Worm (Caenorhabditis elegans) whole organism, L1 larva: Measurements from ENCODE around the gene dhhc-1.

ENCODE experiments used
- C16A3.4 ChIP-seq: fragments of 150-350 bp; optimal IDR thresholded peaks from 2 replicates; lab custom pipeline; 2014; ENCODE audit warnings: missing biosample characterization, missing genetic modification characterization
- F16B12.6 ChIP-seq: fragments of 150-350 bp; optimal IDR thresholded peaks from 2 replicates; lab custom pipeline; 2014; ENCODE audit warnings: missing biosample characterization, missing genetic modification characterization
- Y116A8C.19 ChIP-seq: sonication (generic microtip); optimal IDR thresholded peaks from 2 replicates; lab custom pipeline; 2016; ENCODE audit warnings: missing compliant biosample characterization, missing genetic modification characterization, borderline replicate concordance
- aha-1 ChIP-seq: fragments of 150-350 bp; optimal IDR thresholded peaks from 2 replicates; lab custom pipeline; 2014; ENCODE audit warnings: missing biosample characterization, missing genetic modification characterization
- aly-2 ChIP-seq: fragments of 150-350 bp; optimal IDR thresholded peaks from 2 replicates; lab custom pipeline; 2014; ENCODE audit warnings: missing biosample characterization, missing genetic modification characterization
- ceh-82 ChIP-seq, 3 experiments: fragments of 150-350 bp in 1 of 3; sonication (generic microtip) in 2 of 3; optimal IDR thresholded peaks; 2 replicates each; lab custom pipeline; 2014 to 2017; ENCODE audit warnings: missing biosample characterization in 3 of 3, missing genetic modification characterization in 3 of 3
- ceh-88 ChIP-seq: fragments of 200-800 bp; sonication (Bioruptor generic); IDR thresholded peaks from 2 replicates; pipeline ENCODE4 v1.3.6; 2022; ENCODE audit warnings: missing genetic modification characterization, missing compliant biosample characterization
- efl-3 ChIP-seq: fragments of 200-800 bp; sonication (Bioruptor generic); optimal IDR thresholded peaks from 2 replicates; lab custom pipeline; 2018; ENCODE audit warnings: mild to moderate bottlenecking, missing genetic modification characterization, missing compliant biosample characterization
- elt-2 ChIP-seq: sonication (generic microtip); optimal IDR thresholded peaks from 2 replicates; lab custom pipeline; 2016; ENCODE audit warnings: missing genetic modification characterization, mild to moderate bottlenecking, inconsistent platforms, missing compliant biosample characterization, missing genetic modification reagents
- elt-3 ChIP-seq, 6 experiments: fragments of 150-350 bp in 1 of 6; sonication (generic microtip); optimal IDR thresholded peaks; 2 replicates each; lab custom pipeline; 2017 to 2018; ENCODE audit warnings: missing biosample characterization in 6 of 6, missing genetic modification characterization in 6 of 6, inconsistent platforms in 1 of 6
- fkh-8 ChIP-seq: sonication (generic microtip); optimal IDR thresholded peaks from 2 replicates; lab custom pipeline; 2016; ENCODE audit warnings: mild to moderate bottlenecking, missing genetic modification characterization, missing compliant biosample characterization
- grh-1 ChIP-seq: fragments of 200-800 bp; sonication (Bioruptor generic); IDR thresholded peaks from 2 replicates; pipeline ENCODE4 v1.3.6; 2022; ENCODE audit warnings: missing genetic modification reagents, missing genetic modification characterization, missing compliant biosample characterization
- jun-1 ChIP-seq: fragments of 150-350 bp; optimal IDR thresholded peaks from 2 replicates; lab custom pipeline; 2014; ENCODE audit warnings: missing biosample characterization, missing genetic modification reagents, missing genetic modification characterization
- lin-13 ChIP-seq: fragments of 150-350 bp; optimal IDR thresholded peaks from 2 replicates; lab custom pipeline; 2014; ENCODE audit warnings: missing biosample characterization, missing genetic modification reagents, missing genetic modification characterization
- lin-14 ChIP-seq: fragments of 200-800 bp; sonication (Bioruptor generic); optimal IDR thresholded peaks from 2 replicates; lab custom pipeline; 2018; ENCODE audit warnings: mild to moderate bottlenecking, missing genetic modification characterization, moderate library complexity, missing compliant biosample characterization
- lin-35 ChIP-seq, 2 experiments: fragments of 150-350 bp; optimal IDR thresholded peaks; 2 replicates each; lab custom pipeline; 2014; ENCODE audit warnings: missing biosample characterization in 2 of 2, missing genetic modification characterization in 2 of 2, missing genetic modification reagents in 2 of 2
- lsy-2 ChIP-seq, 2 experiments: fragments of 150-350 bp; optimal IDR thresholded peaks; 2 replicates each; lab custom pipeline; 2014; ENCODE audit warnings: missing biosample characterization in 2 of 2, missing genetic modification characterization in 2 of 2
- mep-1 ChIP-seq: fragments of 150-350 bp; optimal IDR thresholded peaks from 2 replicates; lab custom pipeline; 2014; ENCODE audit warnings: missing biosample characterization, missing genetic modification characterization
- nhr-19 ChIP-seq: fragments of 200-800 bp; sonication (Bioruptor generic); conservative IDR thresholded peaks from 2 replicates; pipeline ENCODE4 v1.3.6; 2022; ENCODE audit warnings: missing genetic modification characterization, missing compliant biosample characterization
- nhr-20 ChIP-seq: sonication (generic microtip); optimal IDR thresholded peaks from 2 replicates; lab custom pipeline; 2016; ENCODE audit warnings: mild to moderate bottlenecking, missing genetic modification characterization, missing compliant biosample characterization
- nhr-47 ChIP-seq: sonication (generic microtip); optimal IDR thresholded peaks from 2 replicates; lab custom pipeline; 2016; ENCODE audit warnings: mild to moderate bottlenecking, missing genetic modification characterization, moderate library complexity, missing compliant biosample characterization
- nhr-71 ChIP-seq: sonication (generic microtip); optimal IDR thresholded peaks from 2 replicates; lab custom pipeline; 2016; ENCODE audit warnings: mild to moderate bottlenecking, missing genetic modification characterization, moderate library complexity, missing compliant biosample characterization
- nhr-77 ChIP-seq: fragments of 150-350 bp; optimal IDR thresholded peaks from 2 replicates; lab custom pipeline; 2014; ENCODE audit warnings: missing biosample characterization, missing genetic modification characterization
- nhr-90 ChIP-seq: sonication (generic microtip); optimal IDR thresholded peaks from 2 replicates; lab custom pipeline; 2016; ENCODE audit warnings: mild to moderate bottlenecking, missing genetic modification characterization, missing compliant biosample characterization; ENCODE audit not compliant: poor library complexity
- pag-3 ChIP-seq: sonication (generic microtip); optimal IDR thresholded peaks from 2 replicates; lab custom pipeline; 2017; ENCODE audit warnings: missing genetic modification characterization, mild to moderate bottlenecking, missing compliant biosample characterization, antibody characterized with exemption, borderline replicate concordance; ENCODE audit not compliant: insufficient read depth
- rnt-1 ChIP-seq: sonication (generic microtip); optimal IDR thresholded peaks from 2 replicates; lab custom pipeline; 2016; ENCODE audit warnings: mild to moderate bottlenecking, missing genetic modification characterization, moderate library complexity, missing compliant biosample characterization
- snpc-4 ChIP-seq: fragments of 150-350 bp; optimal IDR thresholded peaks from 2 replicates; lab custom pipeline; 2014; ENCODE audit warnings: missing biosample characterization, missing genetic modification characterization
- snu-23 ChIP-seq: sonication (generic microtip); optimal IDR thresholded peaks from 2 replicates; lab custom pipeline; 2016; ENCODE audit warnings: missing genetic modification characterization, missing compliant biosample characterization
- sox-4 ChIP-seq: sonication (generic microtip); optimal IDR thresholded peaks from 2 replicates; lab custom pipeline; 2016; ENCODE audit warnings: missing genetic modification characterization, missing compliant biosample characterization
- sptf-1 ChIP-seq: fragments of 150-350 bp; optimal IDR thresholded peaks from 2 replicates; lab custom pipeline; 2014; ENCODE audit warnings: missing biosample characterization, missing genetic modification characterization
- tbx-2 ChIP-seq: sonication (generic microtip); optimal IDR thresholded peaks from 2 replicates; lab custom pipeline; 2016; ENCODE audit warnings: missing genetic modification characterization, missing compliant biosample characterization
- tlp-1 ChIP-seq: fragments of 150-350 bp; optimal IDR thresholded peaks from 2 replicates; lab custom pipeline; 2014; ENCODE audit warnings: missing biosample characterization, missing genetic modification characterization
- unc-62 ChIP-seq: fragments of 150-350 bp; optimal IDR thresholded peaks from 2 replicates; lab custom pipeline; 2014; ENCODE audit warnings: missing biosample characterization, missing genetic modification reagents, missing genetic modification characterization
- zag-1 ChIP-seq: fragments of 150-350 bp; optimal IDR thresholded peaks from 2 replicates; lab custom pipeline; 2014; ENCODE audit warnings: missing biosample characterization, missing genetic modification characterization
- ztf-4 ChIP-seq: fragments of 150-350 bp; optimal IDR thresholded peaks from 2 replicates; lab custom pipeline; 2014; ENCODE audit warnings: missing biosample characterization, missing genetic modification characterization

Gene dhhc-1

DNA sequence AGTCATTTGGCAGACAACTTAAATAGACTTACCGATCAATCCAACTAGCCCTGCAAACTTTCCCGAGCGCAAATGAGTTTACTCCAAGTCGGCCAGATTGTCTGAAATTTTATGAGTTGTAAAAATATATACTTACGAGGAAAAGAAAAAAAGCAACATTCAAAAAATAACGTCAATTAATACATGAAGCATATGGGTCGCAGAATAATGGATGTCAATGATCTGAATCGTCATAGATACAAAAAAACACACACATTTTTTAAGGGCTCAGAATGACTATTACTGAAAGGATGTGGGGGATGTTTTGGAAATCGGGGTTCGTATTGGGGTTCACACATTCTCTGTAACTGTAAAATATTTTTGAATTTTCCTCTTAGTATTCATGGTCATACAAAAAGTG lies 47.4 kb upstream of the dhhc-1 start, which contains the start of gene unc-7:
TSS of gene unc-7 (minus strand) at position 101 of the 400 bp plus-strand sequence.
- TF ChIP-seq elt-2 (no peak), sox-4 (no peak), ceh-82 (tag; optimal IDR thresholded peaks at IDR 0.05; lab: Kevin White, UChicago) (no peak), ztf-4 (tag; lab: Kevin White, UChicago) (no peak), grh-1 (GFP tag; lab: Robert Waterston, UW) (no peak), lin-13 (GFP tag; lab: Kevin White, UChicago) (no peak), zag-1 (tag; lab: Kevin White, UChicago) (no peak), mep-1 (tag; lab: Kevin White, UChicago) (no peak), rnt-1 (tag; lab: Kevin White, UChicago) (no peak), aly-2 (no peak), tbx-2 (tag; lab: Kevin White, UChicago) (no peak), Y116A8C.19 (no peak), efl-3 (GFP tag; lab: Kevin White, UChicago) (no peak), nhr-90 (no peak), sptf-1 (no peak)

DNA sequence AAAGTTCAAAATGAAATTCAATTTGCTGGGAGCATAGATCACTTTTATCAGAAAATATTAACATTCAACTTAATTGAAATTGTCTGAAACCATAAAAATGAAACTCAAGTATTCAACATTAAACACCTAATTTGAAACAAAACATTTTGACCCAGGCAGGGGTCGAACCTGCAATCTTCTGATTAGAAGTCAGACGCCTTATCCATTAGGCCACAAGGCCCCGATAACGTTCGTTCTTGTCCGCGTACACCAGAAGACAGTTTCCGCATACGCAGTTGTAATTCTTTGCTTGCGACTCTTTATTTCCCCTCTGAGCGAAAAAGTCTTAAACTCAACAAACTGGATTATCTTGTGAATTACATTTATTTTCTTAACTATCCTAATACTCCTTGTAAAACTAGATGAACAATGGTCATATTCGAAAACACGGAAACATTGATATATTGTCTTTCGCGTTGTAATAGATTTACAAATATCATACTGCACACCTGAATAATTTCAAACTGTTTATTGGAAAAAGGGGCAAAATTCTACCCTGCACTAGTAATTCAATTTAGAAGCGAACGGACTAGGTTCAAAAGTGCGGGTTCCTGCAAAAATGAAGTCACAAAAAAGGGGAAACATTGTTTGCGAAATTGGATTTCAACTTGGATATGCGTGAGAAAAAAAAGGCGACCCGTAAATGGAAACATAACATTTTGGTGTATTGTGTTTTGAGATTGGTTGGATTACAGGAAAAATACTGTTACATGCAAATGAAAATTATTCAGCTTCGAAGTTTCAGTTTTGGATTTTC lies 46.4 kb upstream of the dhhc-1 start:
- TF ChIP-seq lin-35 (GFP tag; optimal IDR thresholded peaks at IDR 0.05; lab: Kevin White, UChicago) = peak in 1 of 2 experiments; percentile 50
- TF ChIP-seq elt-3 (tag; optimal IDR thresholded peaks at IDR 0.05; lab: Kevin White, UChicago) = peak in 1 of 6 experiments; percentile 19
- TF ChIP-seq nhr-71 = peak; percentile 22
- peak; percentile 21 for TF ChIP-seq nhr-90
- TF ChIP-seq nhr-19 (GFP tag; lab: Robert Waterston, UW) = peak; percentile 14; the same call in 1 of the 2 replicates
- no peak for TF ChIP-seq F16B12.6
- peak; percentile 44 for TF ChIP-seq C16A3.4 (tag; lab: Kevin White, UChicago)
- no peak for TF ChIP-seq ceh-88 (GFP tag; lab: Robert Waterston, UW)
- TF ChIP-seq aha-1 (tag; lab: Kevin White, UChicago) = no peak
- peak; percentile 0 for TF ChIP-seq nhr-20 (tag; lab: Kevin White, UChicago)
- no peak for TF ChIP-seq mep-1 (tag; lab: Kevin White, UChicago)
- no peak for TF ChIP-seq tlp-1 (tag; lab: Kevin White, UChicago)
- TF ChIP-seq unc-62 = no peak
- TF ChIP-seq snu-23 (GFP tag; lab: Kevin White, UChicago) = peak; percentile 18
- TF ChIP-seq, all 84 proteins: peak for 8

DNA sequence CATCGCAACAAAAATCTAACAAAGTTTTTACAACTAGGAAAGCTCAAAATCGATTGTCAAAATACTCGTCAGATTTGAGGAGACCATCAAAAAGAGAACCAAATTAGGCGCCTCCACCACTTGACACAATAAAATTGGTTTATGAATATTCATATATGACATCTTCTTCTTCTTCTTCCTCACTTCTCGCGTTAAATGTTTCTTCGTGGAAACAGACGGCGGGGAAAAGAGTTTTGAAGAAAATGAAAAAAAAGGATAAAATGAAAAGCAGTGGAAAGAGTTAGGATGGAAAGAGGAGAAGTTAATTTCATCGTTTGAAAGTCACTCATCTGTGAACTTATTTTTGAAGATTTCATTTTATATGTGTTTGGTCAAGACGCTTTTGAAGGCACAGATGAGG lies 34.7 kb upstream of the dhhc-1 start:
- TF ChIP-seq lsy-2 (tag; optimal IDR thresholded peaks at IDR 0.05; lab: Kevin White, UChicago) (no peak), lin-14 (peak; percentile 15), nhr-47 (no peak)

DNA sequence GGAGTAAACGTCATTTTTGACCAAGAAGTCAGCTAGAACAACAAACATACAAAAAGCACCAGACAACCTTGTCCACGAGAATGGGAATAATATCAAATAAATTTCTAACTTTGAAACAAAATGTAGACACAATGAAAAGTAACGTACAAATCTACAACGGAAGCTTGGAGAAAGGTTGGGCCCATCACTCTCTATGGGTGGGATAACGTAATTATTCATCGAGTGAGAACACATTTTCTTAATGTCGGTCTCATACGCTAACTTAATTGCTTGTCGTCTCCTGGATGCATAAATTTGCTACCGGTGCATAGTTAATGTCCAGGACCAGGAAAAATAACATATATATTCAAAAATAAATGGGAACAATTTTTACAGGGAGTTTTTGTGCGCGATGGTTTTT lies 33.0 kb upstream of the dhhc-1 start:
- TF ChIP-seq fkh-8 (tag; lab: Kevin White, UChicago) (no peak), zag-1 (tag; lab: Kevin White, UChicago) (no peak), jun-1 (tag; lab: Kevin White, UChicago) (no peak), lin-14 (no peak), nhr-77 (no peak), pag-3 (no peak), snpc-4 (tag; lab: Kevin White, UChicago) (no peak)
- TF ChIP-seq, all 84 proteins: peak for 0

DNA sequence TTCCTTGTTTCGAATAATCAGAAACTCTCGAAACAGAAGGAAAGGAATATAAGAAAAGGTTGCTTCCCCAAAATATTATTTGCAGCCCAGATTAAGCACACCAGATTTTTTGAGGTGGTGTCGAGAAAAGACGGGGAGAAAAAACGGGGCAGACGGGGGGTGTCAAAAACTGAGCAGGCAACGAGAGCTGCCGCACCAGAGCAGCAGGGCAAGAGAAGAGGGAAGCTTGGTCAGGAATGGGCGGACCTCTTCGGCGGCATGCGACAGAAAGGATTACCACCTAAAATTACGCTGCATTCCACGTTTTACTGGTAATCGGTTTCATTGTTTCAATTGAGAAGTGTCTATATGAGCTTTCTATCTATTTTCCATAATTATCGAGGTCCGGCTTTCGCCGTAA lies 31.9 kb upstream of the dhhc-1 start:
- TF ChIP-seq nhr-20 (tag; lab: Kevin White, UChicago) = no peak
